Fruit fly (Drosophila melanogaster) whole organism, pupa: Measurements from ENCODE around the gene PGRP-LD.

Source experiments
- CG15710 ChIP-seq: fragments of 200-800 bp; sonication (Bioruptor generic); optimal IDR thresholded peaks from 2 replicates; lab custom pipeline; 2018; ENCODE audit warnings: missing biosample characterization, mild to moderate bottlenecking, missing genetic modification characterization, moderate library complexity
- CG34367 ChIP-seq: fragments of 200-800 bp; sonication (Bioruptor generic); optimal IDR thresholded peaks from 2 replicates; lab custom pipeline; 2018; ENCODE audit warnings: missing biosample characterization, mild to moderate bottlenecking, missing genetic modification characterization
- CG4496 ChIP-seq: fragments of 200-800 bp; sonication (Bioruptor generic); IDR thresholded peaks from 3 replicates; pipeline ENCODE4 v1.3.6; 2022; ENCODE audit warnings: missing biosample characterization, missing genetic modification characterization
- CG8301 ChIP-seq: fragments of 200-800 bp; sonication (Bioruptor generic); optimal IDR thresholded peaks from 2 replicates; lab custom pipeline; 2018; ENCODE audit warnings: missing biosample characterization, mild to moderate bottlenecking, missing genetic modification characterization
- CG9948 ChIP-seq: fragments of 200-800 bp; sonication (Bioruptor generic); optimal IDR thresholded peaks from 2 replicates; lab custom pipeline; 2018; ENCODE audit warnings: missing biosample characterization, mild to moderate bottlenecking, missing genetic modification characterization, moderate library complexity
- EcR ChIP-seq: fragments of 200-800 bp; sonication (Bioruptor generic); optimal IDR thresholded peaks from 3 replicates; lab custom pipeline; 2019; ENCODE audit warnings: missing biosample characterization, missing genetic modification characterization, mild to moderate bottlenecking, moderate library complexity, missing genetic modification reagents
- Pif1A ChIP-seq: fragments of 200-800 bp; sonication (Bioruptor generic); optimal IDR thresholded peaks from 3 replicates; lab custom pipeline; 2016; ENCODE audit warnings: missing biosample characterization, missing genetic modification characterization
- Snoo ChIP-seq: fragments of 200-800 bp; sonication (Bioruptor generic); optimal IDR thresholded peaks from 3 replicates; lab custom pipeline; 2017; ENCODE audit warnings: missing biosample characterization, mild to moderate bottlenecking, missing genetic modification characterization, inconsistent platforms
- gl ChIP-seq: fragments of 200-800 bp; sonication (Bioruptor generic); optimal IDR thresholded peaks from 2 replicates; lab custom pipeline; 2018; ENCODE audit warnings: missing biosample characterization, mild to moderate bottlenecking, missing genetic modification characterization
- rn ChIP-seq: fragments of 200-800 bp; sonication (Bioruptor generic); IDR thresholded peaks from 2 replicates; pipeline ENCODE4 v1.3.6; 2022; ENCODE audit warnings: missing biosample characterization, missing genetic modification characterization

dm6 chr3L:5785237-5786062, 5.6 kb downstream of the PGRP-LD start:
- TF ChIP-seq Pif1A (no peak), CG15710 (tag; lab: Kevin White, UChicago) (no peak), CG9948 (tag; lab: Kevin White, UChicago) (no peak), EcR (no peak), rn (GFP tag; lab: Robert Waterston, UW) (no peak), CG8301 (tag; lab: Kevin White, UChicago) (no peak), CG34367 (tag; lab: Kevin White, UChicago) (no peak), Snoo (tag; lab: Kevin White, UChicago) (no peak), gl (tag; lab: Kevin White, UChicago) (no peak), CG4496 (GFP tag; lab: Robert Waterston, UW) (peak; percentile 43; the same call in 1 of the 3 replicates)
